Worm (Caenorhabditis elegans) whole organism, L4/young adult: ENCODE measurements around the gene srx-42.

Experiments used
- W03F9.2 ChIP-seq: fragments of 150-350 bp; optimal IDR thresholded peaks from 2 replicates; lab custom pipeline; 2014; ENCODE audit warnings: missing biosample characterization, missing genetic modification characterization
- dao-5 ChIP-seq: sonication (generic microtip); optimal IDR thresholded peaks from 2 replicates; lab custom pipeline; 2016; ENCODE audit warnings: missing genotype, missing genetic modification characterization, moderate library complexity, missing compliant biosample characterization
- him-1 ChIP-seq: sonication (generic microtip); optimal IDR thresholded peaks from 2 replicates; lab custom pipeline; 2016; ENCODE audit warnings: missing genotype, missing genetic modification reagents, missing genetic modification characterization, missing compliant biosample characterization

- TF ChIP-seq dao-5 (tag; lab: Kevin White, UChicago) (no peak), him-1 (no peak), W03F9.2 (tag; lab: Kevin White, UChicago) (no peak)
Measured at ce11 chrV:13942082-13942481, 21.3 kb downstream of the srx-42 start, which contains the start of gene dpr-1.
